Worm (Caenorhabditis elegans) whole organism, L4/young adult: ENCODE results near the gene C18D4.3.

Experiments used
- W03F9.2 ChIP-seq: fragments of 150-350 bp; optimal IDR thresholded peaks from 2 replicates; lab custom pipeline; 2014; ENCODE audit warnings: missing biosample characterization, missing genetic modification characterization
- dao-5 ChIP-seq: sonication (generic microtip); optimal IDR thresholded peaks from 2 replicates; lab custom pipeline; 2016; ENCODE audit warnings: missing genotype, missing genetic modification characterization, moderate library complexity, missing compliant biosample characterization
- him-1 ChIP-seq: sonication (generic microtip); optimal IDR thresholded peaks from 2 replicates; lab custom pipeline; 2016; ENCODE audit warnings: missing genotype, missing genetic modification reagents, missing genetic modification characterization, missing compliant biosample characterization

C18D4.3 gene

ce11 chrV:17532686-17533085 lies at the start of gene C18D4.3:
Gene C18D4.3 (minus strand): TSS chrV:17532786.
- no peak for TF ChIP-seq dao-5 (tag; lab: Kevin White, UChicago)
- TF ChIP-seq him-1 (tag; lab: Kevin White, UChicago): no peak
- no peak for TF ChIP-seq W03F9.2 (tag; lab: Kevin White, UChicago)

- no peak for TF ChIP-seq him-1 (tag; lab: Kevin White, UChicago)
Measured at ce11 chrV:17580017-17580416, 47.4 kb upstream of the C18D4.3 start.

- TF ChIP-seq him-1 (tag; lab: Kevin White, UChicago) (no peak), dao-5 (tag; lab: Kevin White, UChicago) (no peak), W03F9.2 (tag; lab: Kevin White, UChicago) (no peak)
Measured at ce11 chrV:17566850-17567249, 34.3 kb upstream of the C18D4.3 start, which contains the start of gene C38D9.2. Gene C38D9.2 (plus strand): TSS chrV:17567150.

- TF ChIP-seq him-1 (tag; lab: Kevin White, UChicago): no peak
- TF ChIP-seq W03F9.2 (tag; lab: Kevin White, UChicago): no peak
- TF ChIP-seq dao-5 (tag; lab: Kevin White, UChicago): no peak
Measured at ce11 chrV:17565903-17566302, 33.3 kb upstream of the C18D4.3 start, which contains the start of gene fbxa-171. Gene fbxa-171 (minus strand): TSS chrV:17566003.

- TF ChIP-seq W03F9.2 (tag; lab: Kevin White, UChicago) (no peak), dao-5 (tag; lab: Kevin White, UChicago) (no peak), him-1 (tag; lab: Kevin White, UChicago) (no peak)
Measured at ce11 chrV:17558946-17559345, 26.4 kb upstream of the C18D4.3 start, which contains the start of gene fbxa-172. Gene fbxa-172 (plus strand): TSS chrV:17559246.

ce11 chrV:17558377-17558776 lies 25.8 kb upstream of the C18D4.3 start, which contains the start of gene fbxa-174:
Gene fbxa-174 (minus strand): TSS chrV:17558477.
- TF ChIP-seq W03F9.2 (tag; lab: Kevin White, UChicago): no peak
- TF ChIP-seq dao-5 (tag; lab: Kevin White, UChicago): no peak
- no peak for TF ChIP-seq him-1 (tag; lab: Kevin White, UChicago)

- no peak for TF ChIP-seq him-1 (tag; lab: Kevin White, UChicago)
- no peak for TF ChIP-seq dao-5 (tag; lab: Kevin White, UChicago)
- TF ChIP-seq W03F9.2 (tag; lab: Kevin White, UChicago): no peak
Measured at ce11 chrV:17552759-17553158, 20.2 kb upstream of the C18D4.3 start, which contains the start of gene C38D9.8. Gene C38D9.8 (minus strand): TSS chrV:17552859.

ce11 chrV:17551396-17551795 lies 18.8 kb upstream of the C18D4.3 start:
- no peak for TF ChIP-seq W03F9.2 (tag; lab: Kevin White, UChicago)
- TF ChIP-seq him-1 (tag; lab: Kevin White, UChicago): no peak

ce11 chrV:17549362-17549761 lies 16.8 kb upstream of the C18D4.3 start, which contains the start of gene fbxa-176:
Gene fbxa-176 (plus strand): TSS chrV:17549675.
- TF ChIP-seq W03F9.2 (tag; lab: Kevin White, UChicago) (no peak), dao-5 (tag; lab: Kevin White, UChicago) (no peak), him-1 (tag; lab: Kevin White, UChicago) (no peak)

ce11 chrV:17548635-17549034 lies 16.0 kb upstream of the C18D4.3 start:
- TF ChIP-seq him-1 (tag; lab: Kevin White, UChicago) (no peak), dao-5 (tag; lab: Kevin White, UChicago) (no peak), W03F9.2 (tag; lab: Kevin White, UChicago) (no peak)

- TF ChIP-seq dao-5 (tag; lab: Kevin White, UChicago) (no peak), W03F9.2 (tag; lab: Kevin White, UChicago) (no peak), him-1 (tag; lab: Kevin White, UChicago) (no peak)
Measured at ce11 chrV:17546931-17547330, 14.3 kb upstream of the C18D4.3 start.

ce11 chrV:17542304-17542703 lies 9.7 kb upstream of the C18D4.3 start:
- no peak for TF ChIP-seq him-1 (tag; lab: Kevin White, UChicago)
- no peak for TF ChIP-seq dao-5 (tag; lab: Kevin White, UChicago)
- TF ChIP-seq W03F9.2 (tag; lab: Kevin White, UChicago): no peak

- TF ChIP-seq him-1 (tag; lab: Kevin White, UChicago) (no peak), W03F9.2 (tag; lab: Kevin White, UChicago) (no peak), dao-5 (tag; lab: Kevin White, UChicago) (no peak)
Measured at ce11 chrV:17540295-17540694, 7.7 kb upstream of the C18D4.3 start, which contains the start of gene srz-25. Gene srz-25 (plus strand): TSS chrV:17540595.

- TF ChIP-seq W03F9.2 (tag; lab: Kevin White, UChicago): no peak
- no peak for TF ChIP-seq dao-5 (tag; lab: Kevin White, UChicago)
- TF ChIP-seq him-1 (tag; lab: Kevin White, UChicago): no peak
Measured at ce11 chrV:17539289-17539688, 6.7 kb upstream of the C18D4.3 start.
